Worm (Caenorhabditis elegans): ENCODE data around the gene T21E8.7.

Gene T21E8.7

DNA sequence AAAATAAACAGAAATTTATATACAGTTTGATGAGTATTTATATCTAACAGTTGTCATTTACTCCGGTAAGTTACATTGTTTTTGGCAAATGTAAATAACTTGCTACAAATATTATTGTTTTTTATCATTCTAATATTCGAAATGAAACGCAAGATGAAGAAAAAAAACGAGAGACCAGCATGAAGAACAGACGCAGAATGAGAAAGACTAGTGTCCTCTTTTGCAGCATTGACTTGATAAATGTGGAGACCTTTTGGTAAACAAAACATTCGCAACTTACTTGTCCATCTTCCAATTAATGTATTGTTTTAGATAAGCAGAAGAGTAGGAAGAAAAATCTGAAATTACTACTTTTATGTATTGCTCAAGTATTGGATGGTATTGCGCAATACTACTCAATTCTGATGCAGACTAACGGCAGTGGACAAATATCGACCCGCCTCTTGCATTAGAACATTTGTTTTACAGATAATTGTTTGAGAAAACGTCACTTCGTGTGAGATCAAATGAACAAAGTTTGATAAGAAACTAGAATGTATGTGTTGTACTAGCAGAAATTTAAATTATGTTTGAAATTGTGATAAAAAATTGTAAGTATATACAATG lies 6.1 kb upstream of the T21E8.7 start, which contains the start of gene pgp-6:
Gene pgp-6 (minus strand): TSS at position 288 of the 606 bp plus-strand sequence.
- no peak for TF ChIP-seq scrt-1 (GFP tag; IDR thresholded peaks at IDR 0.05)
- no peak for TF ChIP-seq tbx-37 (GFP tag; conservative IDR thresholded peaks at IDR 0.05)

DNA sequence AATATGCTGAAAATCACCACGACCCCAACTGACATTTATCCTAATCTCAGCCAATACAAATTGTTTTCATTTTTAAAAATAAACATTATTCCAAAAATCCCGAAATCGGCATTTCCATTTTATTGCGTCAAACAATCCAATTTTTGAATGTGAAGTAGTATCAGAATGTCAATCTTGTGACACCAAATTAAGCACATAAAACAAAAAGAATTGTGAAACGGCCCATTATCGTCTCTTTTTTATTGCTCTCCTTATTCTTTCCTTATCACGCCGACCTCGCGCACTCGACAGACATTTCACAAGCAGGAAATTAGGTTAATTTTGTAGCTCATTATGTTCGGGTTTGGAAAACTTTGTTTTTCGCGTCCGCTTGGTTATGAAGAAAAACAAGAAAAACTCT lies 2.8 kb upstream of the T21E8.7 start, which contains the start of gene T21E8.4:
Gene T21E8.4 (plus strand): TSS at position 301 of the 400 bp plus-strand sequence.
- no peak for TF ChIP-seq F13C5.2 (tag; optimal IDR thresholded peaks at IDR 0.05)
- no peak for TF ChIP-seq sea-1 (GFP tag; conservative IDR thresholded peaks at IDR 0.05)
- TF ChIP-seq tbx-11 (GFP tag; IDR thresholded peaks at IDR 0.05) = no peak
- no peak for TF ChIP-seq hmbx-1 (tag; optimal IDR thresholded peaks at IDR 0.05)
- no peak for TF ChIP-seq B0310.2 (tag; optimal IDR thresholded peaks at IDR 0.05)

DNA sequence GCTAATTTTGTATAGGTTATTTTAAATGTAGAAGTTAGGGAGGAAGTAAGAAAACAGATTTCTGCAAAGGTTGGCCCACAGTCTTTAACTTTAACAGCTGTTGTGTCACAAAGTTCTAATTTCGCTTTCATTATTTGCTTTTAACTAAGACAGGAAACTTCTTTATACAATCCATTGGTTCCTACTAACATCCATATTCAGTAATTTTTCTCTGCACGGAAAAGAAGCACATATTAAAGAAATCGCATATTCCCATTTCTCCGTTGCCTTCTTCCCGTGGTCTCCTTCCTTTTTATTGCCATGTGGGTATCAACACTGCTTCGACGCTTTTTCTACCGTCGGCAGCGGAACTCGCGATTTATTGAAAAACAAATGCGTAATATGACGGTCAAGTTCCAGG lies 1.3 kb upstream of the T21E8.7 start, which contains the start of gene T21E8.6:
Gene T21E8.6 (plus strand): TSS at position 301 of the 400 bp plus-strand sequence.
- no peak for TF ChIP-seq tra-4 (tag; optimal IDR thresholded peaks at IDR 0.05)
- no peak for TF ChIP-seq ets-7 (tag; optimal IDR thresholded peaks at IDR 0.05)
- no peak for TF ChIP-seq ceh-13 (GFP tag; optimal IDR thresholded peaks at IDR 0.05)
- TF ChIP-seq ceh-36 (tag; optimal IDR thresholded peaks at IDR 0.05) = no peak
- TF ChIP-seq B0310.2 (tag; optimal IDR thresholded peaks at IDR 0.05) = no peak
- no peak for TF ChIP-seq ama-1 (optimal IDR thresholded peaks at IDR 0.05)
- TF ChIP-seq flt-1 (GFP tag; IDR thresholded peaks at IDR 0.05) = no peak
- TF ChIP-seq F13C5.2 (tag; optimal IDR thresholded peaks at IDR 0.05) = no peak
- no peak for TF ChIP-seq hnd-1 (tag; optimal IDR thresholded peaks at IDR 0.05)
- TF ChIP-seq aly-1 (tag; optimal IDR thresholded peaks at IDR 0.05) = no peak

DNA sequence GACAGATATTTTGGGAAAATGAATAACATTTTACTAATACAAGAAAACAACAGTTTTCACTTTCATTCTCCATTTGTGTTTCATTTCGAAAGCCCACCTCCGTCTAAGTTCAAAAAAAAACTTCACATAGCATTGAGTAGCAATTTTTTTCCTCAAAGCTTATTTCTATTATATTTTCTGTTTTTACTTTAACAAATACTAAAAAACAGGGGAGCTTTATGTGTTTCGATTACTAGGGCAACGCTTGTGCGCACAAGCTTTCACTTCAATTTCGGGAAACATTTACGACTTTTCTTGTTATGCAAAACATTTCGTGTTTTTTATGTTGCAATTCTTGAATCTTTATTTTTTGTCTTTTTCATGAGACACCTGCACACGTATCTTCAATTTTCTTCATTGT lies 2.6 kb downstream of the T21E8.7 start, which contains the start of gene T21E8.5:
Gene T21E8.5 (plus strand): TSS at position 301 of the 400 bp plus-strand sequence.
- no peak for TF ChIP-seq hmg-4 (GFP tag; optimal IDR thresholded peaks at IDR 0.05)
- TF ChIP-seq hnd-1 (tag; optimal IDR thresholded peaks at IDR 0.05) = no peak
- no peak for TF ChIP-seq tbx-11 (GFP tag; IDR thresholded peaks at IDR 0.05)
- no peak for TF ChIP-seq ets-7 (tag; optimal IDR thresholded peaks at IDR 0.05)
- no peak for TF ChIP-seq ceh-13 (GFP tag; optimal IDR thresholded peaks at IDR 0.05)
- TF ChIP-seq flt-1 (GFP tag; IDR thresholded peaks at IDR 0.05) = no peak
- no peak for TF ChIP-seq ceh-36 (tag; optimal IDR thresholded peaks at IDR 0.05)
- TF ChIP-seq aly-1 (tag; optimal IDR thresholded peaks at IDR 0.05) = no peak
- no peak for TF ChIP-seq sea-1 (GFP tag; conservative IDR thresholded peaks at IDR 0.05)
- TF ChIP-seq tra-4 (tag; optimal IDR thresholded peaks at IDR 0.05) = no peak
- TF ChIP-seq B0310.2 (tag; optimal IDR thresholded peaks at IDR 0.05) = no peak
- no peak for TF ChIP-seq tbx-37 (GFP tag; conservative IDR thresholded peaks at IDR 0.05)
- no peak for TF ChIP-seq ama-1 (optimal IDR thresholded peaks at IDR 0.05)
- no peak for TF ChIP-seq pes-1 (GFP tag; IDR thresholded peaks at IDR 0.05)
- no peak for TF ChIP-seq scrt-1 (GFP tag; IDR thresholded peaks at IDR 0.05)
- TF ChIP-seq F13C5.2 (tag; optimal IDR thresholded peaks at IDR 0.05) = no peak
- TF ChIP-seq hmbx-1 (tag; optimal IDR thresholded peaks at IDR 0.05) = no peak

DNA sequence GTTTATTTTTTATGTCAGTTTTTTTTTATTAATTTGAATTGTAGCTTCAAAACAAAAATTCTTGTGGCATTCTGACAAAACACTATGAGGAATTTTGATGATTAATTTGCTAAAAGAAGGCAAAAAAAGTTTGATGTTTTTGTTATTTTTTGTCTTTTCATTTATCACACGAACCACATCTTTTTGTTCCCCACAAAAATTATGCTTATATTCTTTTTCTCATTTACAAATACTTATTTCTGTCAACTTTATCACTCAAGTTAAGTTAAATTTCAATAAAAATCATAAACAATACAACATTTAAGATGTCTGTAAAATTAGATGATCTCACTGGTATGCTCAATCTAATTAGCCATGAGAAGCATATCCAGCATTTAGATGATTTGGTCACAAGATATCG lies 4.9 kb downstream of the T21E8.7 start, which contains the start of gene F47B10.6:
Gene F47B10.6 (plus strand): TSS at position 301 of the 400 bp plus-strand sequence.
- TF ChIP-seq sea-1 (GFP tag; conservative IDR thresholded peaks at IDR 0.05) (no peak), hmg-4 (GFP tag; optimal IDR thresholded peaks at IDR 0.05) (no peak), ceh-13 (GFP tag; optimal IDR thresholded peaks at IDR 0.05) (no peak), B0310.2 (tag; optimal IDR thresholded peaks at IDR 0.05) (no peak), ets-7 (tag; optimal IDR thresholded peaks at IDR 0.05) (no peak), hnd-1 (tag; optimal IDR thresholded peaks at IDR 0.05) (no peak), ama-1 (optimal IDR thresholded peaks at IDR 0.05) (no peak), hmbx-1 (tag; optimal IDR thresholded peaks at IDR 0.05) (no peak), tra-4 (tag; optimal IDR thresholded peaks at IDR 0.05) (no peak), aly-1 (tag; optimal IDR thresholded peaks at IDR 0.05) (no peak), scrt-1 (GFP tag; IDR thresholded peaks at IDR 0.05) (no peak), flt-1 (GFP tag; IDR thresholded peaks at IDR 0.05) (no peak), tbx-37 (GFP tag; conservative IDR thresholded peaks at IDR 0.05) (no peak), tbx-11 (GFP tag; IDR thresholded peaks at IDR 0.05) (no peak), pes-1 (GFP tag; IDR thresholded peaks at IDR 0.05) (no peak), ceh-36 (tag; optimal IDR thresholded peaks at IDR 0.05) (no peak), F13C5.2 (tag; optimal IDR thresholded peaks at IDR 0.05) (no peak)

DNA sequence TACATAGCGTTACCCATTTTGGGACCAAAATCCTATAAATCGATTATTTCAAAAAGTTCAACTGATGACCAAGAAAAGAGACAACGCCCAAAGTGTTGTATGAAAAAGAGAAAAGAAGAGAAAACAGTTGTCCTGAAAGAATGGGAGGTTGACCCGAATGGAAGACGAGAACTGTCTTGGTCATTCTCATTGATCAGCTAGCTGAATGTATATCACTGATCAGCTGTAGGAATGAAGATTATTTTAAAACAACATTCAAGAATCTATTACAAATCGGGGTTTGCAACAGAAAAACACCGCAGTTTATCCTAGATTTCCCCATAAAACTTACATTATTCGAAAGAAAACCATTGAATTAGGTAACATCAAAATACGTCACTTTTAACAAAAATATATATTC lies 7.2 kb downstream of the T21E8.7 start, which contains the start of gene F47B10.5:
Gene F47B10.5 (minus strand): TSS at position 101 of the 400 bp plus-strand sequence.
- TF ChIP-seq tbx-11 (GFP tag; IDR thresholded peaks at IDR 0.05) (no peak), sea-1 (GFP tag; conservative IDR thresholded peaks at IDR 0.05) (no peak), hmbx-1 (tag; optimal IDR thresholded peaks at IDR 0.05) (no peak), tbx-37 (GFP tag; conservative IDR thresholded peaks at IDR 0.05) (no peak), tra-4 (tag; optimal IDR thresholded peaks at IDR 0.05) (no peak), hmg-4 (GFP tag; optimal IDR thresholded peaks at IDR 0.05) (no peak), ceh-13 (GFP tag; optimal IDR thresholded peaks at IDR 0.05) (no peak), flt-1 (GFP tag; IDR thresholded peaks at IDR 0.05) (no peak)

DNA sequence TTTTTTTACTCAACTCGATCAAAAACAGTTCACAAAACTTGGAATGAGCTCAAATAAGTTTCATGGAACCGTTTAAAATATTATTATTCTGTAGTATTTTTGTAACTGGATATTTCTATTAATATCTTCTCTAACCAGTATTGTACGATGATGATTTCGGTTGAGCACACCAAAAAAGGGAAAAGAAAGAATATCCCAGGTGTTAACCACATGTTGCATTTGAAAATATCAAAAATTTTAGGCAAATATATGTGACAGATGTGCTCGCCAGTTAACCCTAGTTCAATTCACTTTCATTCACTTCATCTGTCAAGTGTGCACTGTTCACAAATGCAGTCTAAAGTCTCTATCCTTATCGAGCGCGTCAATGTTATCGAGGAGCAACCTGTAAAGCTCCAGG lies 7.7 kb downstream of the T21E8.7 start, which contains the start of gene F47B10.4:
Gene F47B10.4 (plus strand): TSS at position 301 of the 400 bp plus-strand sequence.
- TF ChIP-seq ceh-36 (tag; optimal IDR thresholded peaks at IDR 0.05) = no peak
- no peak for TF ChIP-seq scrt-1 (GFP tag; IDR thresholded peaks at IDR 0.05)
- no peak for TF ChIP-seq B0310.2 (tag; optimal IDR thresholded peaks at IDR 0.05)
- TF ChIP-seq tra-4 (tag; optimal IDR thresholded peaks at IDR 0.05) = no peak
- no peak for TF ChIP-seq flt-1 (GFP tag; IDR thresholded peaks at IDR 0.05)
- TF ChIP-seq pes-1 (GFP tag; IDR thresholded peaks at IDR 0.05) = no peak
- TF ChIP-seq hnd-1 (tag; optimal IDR thresholded peaks at IDR 0.05) = no peak
- TF ChIP-seq F13C5.2 (tag; optimal IDR thresholded peaks at IDR 0.05) = no peak
- TF ChIP-seq tbx-11 (GFP tag; IDR thresholded peaks at IDR 0.05) = no peak
- no peak for TF ChIP-seq ama-1 (optimal IDR thresholded peaks at IDR 0.05)
- TF ChIP-seq tbx-37 (GFP tag; conservative IDR thresholded peaks at IDR 0.05) = no peak
- no peak for TF ChIP-seq hmg-4 (GFP tag; optimal IDR thresholded peaks at IDR 0.05)
- no peak for TF ChIP-seq ets-7 (tag; optimal IDR thresholded peaks at IDR 0.05)
- TF ChIP-seq sea-1 (GFP tag; conservative IDR thresholded peaks at IDR 0.05) = no peak
- no peak for TF ChIP-seq aly-1 (tag; optimal IDR thresholded peaks at IDR 0.05)
- no peak for TF ChIP-seq ceh-13 (GFP tag; optimal IDR thresholded peaks at IDR 0.05)
- TF ChIP-seq hmbx-1 (tag; optimal IDR thresholded peaks at IDR 0.05) = no peak

All from whole organism, early embryonic.